Worm (Caenorhabditis elegans): Measurements from ENCODE around the gene nhr-31.

- TF ChIP-seq ama-1 (optimal IDR thresholded peaks at IDR 0.05): no peak
- TF ChIP-seq R02D3.7 (tag; optimal IDR thresholded peaks at IDR 0.05): no peak
- no peak for TF ChIP-seq nhr-11 (tag; optimal IDR thresholded peaks at IDR 0.05)
- TF ChIP-seq skn-1 (tag; optimal IDR thresholded peaks at IDR 0.05): no peak
- TF ChIP-seq ztf-4 (tag; optimal IDR thresholded peaks at IDR 0.05): no peak
- no peak for TF ChIP-seq nhr-12 (tag; optimal IDR thresholded peaks at IDR 0.05)
- no peak for TF ChIP-seq alr-1 (tag; optimal IDR thresholded peaks at IDR 0.05)
- TF ChIP-seq gmeb-1 (tag; optimal IDR thresholded peaks at IDR 0.05): no peak
- no peak for TF ChIP-seq elt-3 (tag; optimal IDR thresholded peaks at IDR 0.05)
- TF ChIP-seq elt-1 (tag; optimal IDR thresholded peaks at IDR 0.05): no peak
- TF ChIP-seq lsy-2 (tag; optimal IDR thresholded peaks at IDR 0.05): no peak
Measured at ce11 chrIV:8008137-8008536, 21.2 kb downstream of the nhr-31 start.
